Worm (Caenorhabditis elegans) whole organism, L4 larva: ENCODE measurements around the gene htp-2.

Experiments used
- Y5F2A.4 ChIP-seq: fragments of 200-800 bp; sonication (Bioruptor generic); optimal IDR thresholded peaks from 2 replicates; lab custom pipeline; 2018; ENCODE audit warnings: mild to moderate bottlenecking, missing genetic modification characterization, missing compliant biosample characterization
- mdl-1 ChIP-seq, 2 experiments: fragments of 150-350 bp in 1 of 2; sonication (generic microtip) in 1 of 2; optimal IDR thresholded peaks; 2 replicates each; lab custom pipeline; 2014 to 2017; ENCODE audit warnings: missing biosample characterization in 2 of 2, missing genetic modification characterization in 2 of 2
- nhr-11 ChIP-seq: fragments of 150-350 bp; optimal IDR thresholded peaks from 2 replicates; lab custom pipeline; 2014; ENCODE audit warnings: missing biosample characterization, missing genetic modification characterization
- zag-1 ChIP-seq: fragments of 150-350 bp; optimal IDR thresholded peaks from 2 replicates; lab custom pipeline; 2014; ENCODE audit warnings: missing biosample characterization, missing genetic modification characterization

- TF ChIP-seq zag-1 (no peak), mdl-1 (tag; optimal IDR thresholded peaks at IDR 0.05; lab: Kevin White, UChicago) (no peak), Y5F2A.4 (no peak), nhr-11 (tag; lab: Kevin White, UChicago) (no peak)
Measured at ce11 chrIV:6417612-6418011, 1.7 kb upstream of the htp-2 start.
